Fruit fly (Drosophila melanogaster) whole organism, adult: ENCODE results near the gene Hira.

Experiments used
- CG5204 ChIP-seq: fragments of 200-800 bp; sonication (Bioruptor generic); optimal IDR thresholded peaks from 2 replicates; lab custom pipeline; 2016; ENCODE audit warnings: missing biosample characterization, missing genetic modification characterization
- CG7045 ChIP-seq: fragments of 200-800 bp; sonication (Bioruptor generic); optimal IDR thresholded peaks from 2 replicates; lab custom pipeline; 2017; ENCODE audit warnings: missing biosample characterization, mild to moderate bottlenecking, missing genetic modification characterization
- CG7101 ChIP-seq: fragments of 200-800 bp; sonication (Bioruptor generic); optimal IDR thresholded peaks from 2 replicates; lab custom pipeline; 2018; ENCODE audit warnings: missing biosample characterization, mild to moderate bottlenecking, missing genetic modification characterization, moderate library complexity
- Clk ChIP-seq: fragments of 200-800 bp; sonication (Bioruptor generic); optimal IDR thresholded peaks from 2 replicates; lab custom pipeline; 2017; ENCODE audit warnings: missing biosample characterization, missing genetic modification characterization
- Crg-1 ChIP-seq: fragments of 200-800 bp; sonication (Bioruptor generic); optimal IDR thresholded peaks from 2 replicates; lab custom pipeline; 2016; ENCODE audit warnings: missing biosample characterization, missing genetic modification characterization
- cnc ChIP-seq, 2 experiments: fragments of >200 bp; optimal IDR thresholded peaks; 2 replicates each; lab custom pipeline; 2017
- kay ChIP-seq: fragments of 200-800 bp; sonication (Bioruptor generic); peaks from one replicate; lab custom pipeline; 2016; ENCODE audit warnings: missing biosample characterization, missing genetic modification characterization, borderline replicate concordance

DNA sequence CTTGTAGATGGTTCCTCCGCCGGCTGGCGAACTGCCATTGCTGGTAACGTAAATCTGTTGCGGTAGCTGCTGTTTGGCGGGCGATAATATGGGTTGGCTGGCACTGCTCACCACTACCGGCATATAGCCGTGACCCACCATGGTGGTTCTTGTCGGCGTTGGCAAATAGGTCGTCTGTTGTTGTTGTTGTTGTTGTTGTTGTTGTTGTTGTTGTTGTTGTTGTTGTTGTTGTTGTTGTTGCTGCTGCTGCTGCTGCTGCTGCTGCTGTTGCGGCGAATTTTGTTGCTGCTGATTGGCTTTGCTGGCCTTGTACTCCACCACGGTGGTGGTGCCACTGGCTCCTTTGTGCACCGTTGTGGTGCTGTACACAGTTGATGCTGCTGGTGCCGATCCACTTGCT is 33.0 kb upstream of the Hira start:
- TF ChIP-seq kay (no peak), CG5204 (GFP tag; lab: Kevin White, UChicago) (no peak), CG7101 (no peak), cnc (optimal IDR thresholded peaks at IDR 0.05; lab: Kevin White, UChicago) (no peak), Crg-1 (GFP tag; lab: Kevin White, UChicago) (no peak), CG7045 (GFP tag; lab: Kevin White, UChicago) (no peak), Clk (no peak)
